Fruit fly (Drosophila melanogaster): ENCODE measurements around the gene Mst84B.

Mst84B gene

DNA sequence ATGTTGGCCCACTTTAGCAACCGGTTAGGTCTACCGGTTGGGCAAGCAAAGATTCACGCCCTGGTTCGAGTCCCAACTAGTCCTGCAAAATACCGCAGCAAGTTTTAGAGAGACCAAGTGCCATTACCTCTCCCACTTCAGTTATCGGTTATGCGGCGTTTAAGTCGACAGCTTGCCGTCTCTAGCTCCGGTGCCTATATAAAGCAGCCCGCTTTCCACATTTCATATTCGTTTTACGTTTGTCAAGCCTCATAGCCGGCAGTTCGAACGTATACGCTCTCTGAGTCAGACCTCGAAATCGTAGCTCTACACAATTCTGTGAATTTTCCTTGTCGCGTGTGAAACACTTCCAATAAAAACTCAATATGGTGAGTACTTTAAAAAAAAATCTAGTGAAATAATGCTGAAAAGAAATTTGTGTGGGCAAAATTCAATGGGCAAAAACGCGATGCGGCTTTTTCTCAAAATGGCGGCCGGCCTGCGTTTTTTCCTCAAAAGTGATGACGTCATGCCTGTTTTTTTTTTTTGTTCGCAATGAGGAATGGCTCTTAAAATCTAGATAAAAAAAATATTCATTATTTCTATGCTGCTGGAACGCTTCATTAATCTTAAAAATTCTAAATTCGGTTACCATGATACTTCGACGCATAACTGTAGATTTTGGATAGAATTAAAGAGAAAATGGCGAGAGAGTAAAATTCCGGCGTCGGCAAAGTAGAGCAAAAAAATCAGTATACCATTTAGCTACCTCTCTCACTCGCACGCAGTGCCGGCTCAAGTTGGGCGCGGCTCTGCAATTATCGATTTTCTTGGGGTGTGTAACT lies 24.6 kb downstream of the Mst84B start, which contains the start of gene alphaTub84B (continued):
- peak; percentile 42 for TF ChIP-seq shn (GFP tag; optimal IDR thresholded peaks at IDR 0.05)
- 0 out of 3 replicates have a peak, but pooled peaks have one; percentile 67 for TF ChIP-seq CG6175 (GFP tag; IDR thresholded peaks at IDR 0.05)
- peak; percentile 84 for TF ChIP-seq NFAT (GFP tag; IDR thresholded peaks at IDR 0.05)
- peak; percentile 54 for TF ChIP-seq dm (GFP tag; optimal IDR thresholded peaks at IDR 0.05)
- TF ChIP-seq ham (GFP tag; IDR thresholded peaks at IDR 0.05) = no peak
- TF ChIP-seq dmrt99B (tag; optimal IDR thresholded peaks at IDR 0.05) = peak; percentile 63
- peak; percentile 50 for TF ChIP-seq CG10267 (tag; optimal IDR thresholded peaks at IDR 0.05)
- TF ChIP-seq Asciz (GFP tag; optimal IDR thresholded peaks at IDR 0.05) = peak; percentile 67
- peak; percentile 34 for TF ChIP-seq zen (tag; optimal IDR thresholded peaks at IDR 0.05)
- peak; percentile 47 for TF ChIP-seq CG12391 (tag; optimal IDR thresholded peaks at IDR 0.05)
- TF ChIP-seq CG2116 (GFP tag; optimal IDR thresholded peaks at IDR 0.05) = no peak
- TF ChIP-seq CG13624 (GFP tag; optimal IDR thresholded peaks at IDR 0.05) = peak; percentile 87
- TF ChIP-seq sens (GFP tag) = peak; percentile 96
- peak; percentile 66 for TF ChIP-seq Mad (GFP tag; optimal IDR thresholded peaks at IDR 0.05)
- peak; percentile 39; the same call in 1 of the 2 replicates for TF ChIP-seq sim (GFP tag; IDR thresholded peaks at IDR 0.05)
- peak; percentile 50 for TF ChIP-seq CG14965 (GFP tag; optimal IDR thresholded peaks at IDR 0.05; ENCODE audit: borderline replicate concordance)
- no peak for TF ChIP-seq CG9817 (tag; optimal IDR thresholded peaks at IDR 0.05)
- TF ChIP-seq CG5180 (GFP tag; optimal IDR thresholded peaks at IDR 0.05) = peak; percentile 52
- no peak for TF ChIP-seq CG3726 (GFP tag; IDR thresholded peaks at IDR 0.05)
- peak; percentile 9 for TF ChIP-seq abd-A (tag; optimal IDR thresholded peaks at IDR 0.05)
- peak; percentile 20 for TF ChIP-seq tin (GFP tag; optimal IDR thresholded peaks at IDR 0.05)
- TF ChIP-seq Scr (GFP tag; IDR thresholded peaks at IDR 0.05; ENCODE audit: partially characterized antibody) = no peak; the same call in none of the 2 replicates
- TF ChIP-seq maf-S (GFP tag; optimal IDR thresholded peaks at IDR 0.05) = peak; percentile 62
- TF ChIP-seq tgo (GFP tag; IDR thresholded peaks at IDR 0.05) = peak; percentile 51; the same call in 2 of the 3 replicates
- TF ChIP-seq ro (GFP tag; IDR thresholded peaks at IDR 0.05) = no peak
- no peak for TF ChIP-seq H15 (GFP tag; IDR thresholded peaks at IDR 0.05)
- peak; percentile 75 for TF ChIP-seq Atf-2 (GFP tag; optimal IDR thresholded peaks at IDR 0.05)
- peak; percentile 76 for TF ChIP-seq p53 (GFP tag; optimal IDR thresholded peaks at IDR 0.05)
- no peak for TF ChIP-seq toy (GFP tag; IDR thresholded peaks at IDR 0.05)
- TF ChIP-seq Med (GFP tag) = peak; percentile 98
- TF ChIP-seq Ets65A (GFP tag) = peak; percentile 95
- TF ChIP-seq E2f1 (GFP tag; IDR thresholded peaks at IDR 0.05) = peak; percentile 38; the same call in 1 of the 2 replicates
- peak; percentile 78 for TF ChIP-seq zfh1 (GFP tag; IDR thresholded peaks at IDR 0.05)
- peak; percentile 63 for TF ChIP-seq CG3281 (GFP tag; optimal IDR thresholded peaks at IDR 0.05)
- no peak for TF ChIP-seq CG3838 (GFP tag; optimal IDR thresholded peaks at IDR 0.05)
- TF ChIP-seq HmgD (GFP tag; optimal IDR thresholded peaks at IDR 0.05) = peak; percentile 72
- peak; percentile 23 for TF ChIP-seq CG10979 (tag; optimal IDR thresholded peaks at IDR 0.05)
- peak; percentile 84 for TF ChIP-seq caup (GFP tag; optimal IDR thresholded peaks at IDR 0.05; ENCODE audit: severe bottlenecking)
- TF ChIP-seq odd (GFP tag; optimal IDR thresholded peaks at IDR 0.05) = peak; percentile 75
- no peak for TF ChIP-seq CG18011 (GFP tag; optimal IDR thresholded peaks at IDR 0.05)
- no peak for TF ChIP-seq exex (tag; optimal IDR thresholded peaks at IDR 0.05)
- peak; percentile 75 for TF ChIP-seq Hmr (GFP tag; optimal IDR thresholded peaks at IDR 0.05)
- peak; percentile 34 for TF ChIP-seq kah (GFP tag; optimal IDR thresholded peaks at IDR 0.05)
- no peak for TF ChIP-seq usp (GFP tag; optimal IDR thresholded peaks at IDR 0.05)
- peak; percentile 38; the same call in 2 of the 3 replicates for TF ChIP-seq CG34224 (GFP tag; IDR thresholded peaks at IDR 0.05; ENCODE audit: partially characterized antibody)
- peak; percentile 60 for TF ChIP-seq gsb (GFP tag; IDR thresholded peaks at IDR 0.05)
- peak; percentile 35; the same call in 1 of the 3 replicates for TF ChIP-seq knrl (GFP tag; IDR thresholded peaks at IDR 0.05; ENCODE audit: partially characterized antibody)
- peak; percentile 54 for TF ChIP-seq CG7786 (GFP tag; optimal IDR thresholded peaks at IDR 0.05)
- TF ChIP-seq cato (GFP tag; optimal IDR thresholded peaks at IDR 0.05; ENCODE audit: borderline replicate concordance) = no peak

Data from whole organism, embryonic.